Fruit fly (Drosophila melanogaster): ENCODE measurements around the gene CG7382.

The CG7382 gene

DNA sequence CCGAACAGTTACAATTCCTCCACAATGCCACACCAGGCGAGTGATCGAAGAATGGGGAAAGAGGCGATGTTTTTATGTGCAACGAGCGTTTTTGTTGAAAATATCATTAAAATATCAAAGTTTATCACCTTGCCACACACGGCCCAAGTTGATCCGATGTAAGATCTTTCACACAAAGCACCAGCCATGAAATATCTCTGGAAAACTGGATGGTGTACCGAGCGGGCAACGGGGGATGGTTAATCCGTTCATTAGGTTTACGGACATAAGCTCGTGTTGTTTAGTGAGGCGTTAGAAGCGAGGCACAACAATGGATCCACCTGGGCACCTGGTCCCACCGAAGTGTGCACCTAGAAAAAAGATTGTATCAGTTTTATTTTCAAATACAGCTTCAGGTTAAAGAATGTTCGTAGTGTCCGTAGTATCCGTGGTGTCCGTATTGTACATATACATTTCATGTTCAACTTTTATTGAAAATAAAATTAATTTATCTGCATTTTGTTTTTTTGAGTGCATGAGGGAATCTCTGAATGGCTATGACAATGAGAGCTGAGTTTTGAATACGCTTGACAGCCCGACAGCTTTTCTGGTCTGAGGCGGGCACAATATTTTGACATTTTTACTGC, 23.1 kb downstream of the CG7382 start (continued):
- TF ChIP-seq Lpt (GFP tag; optimal IDR thresholded peaks at IDR 0.05) = no peak
- peak; percentile 22 for TF ChIP-seq nau (GFP tag; optimal IDR thresholded peaks at IDR 0.05)
- peak; percentile 50 for TF ChIP-seq Xbp1 (GFP tag; optimal IDR thresholded peaks at IDR 0.05)
- no peak for TF ChIP-seq B-H1 (GFP tag; IDR thresholded peaks at IDR 0.05)
- peak; percentile 50; the same call in 1 of the 2 replicates for TF ChIP-seq CG11085 (GFP tag; IDR thresholded peaks at IDR 0.05)
- peak; percentile 73 for TF ChIP-seq CG7839 (tag; optimal IDR thresholded peaks at IDR 0.05)
- TF ChIP-seq ase (GFP tag; IDR thresholded peaks at IDR 0.05) = peak; percentile 11; the same call in 1 of the 3 replicates
- no peak for TF ChIP-seq Dbx (GFP tag; IDR thresholded peaks at IDR 0.05)
- no peak for TF ChIP-seq tna (GFP tag; IDR thresholded peaks at IDR 0.05; ENCODE audit: partially characterized antibody)
- TF ChIP-seq Lim3 (GFP tag; IDR thresholded peaks at IDR 0.05) = no peak
- TF ChIP-seq Hr39 (optimal IDR thresholded peaks at IDR 0.05) = no peak
- peak; percentile 57 for TF ChIP-seq CG8290 (GFP tag; optimal IDR thresholded peaks at IDR 0.05)
- peak in 1 of 2 experiments; percentile 27 for TF ChIP-seq CG8290 (tag; optimal IDR thresholded peaks at IDR 0.05)
- TF ChIP-seq CG6654 (GFP tag; optimal IDR thresholded peaks at IDR 0.05) = no peak
- TF ChIP-seq Pdp1 (GFP tag; optimal IDR thresholded peaks at IDR 0.05) = peak in 1 of 2 experiments; percentile 32
- no peak for TF ChIP-seq CTCF (GFP tag; optimal IDR thresholded peaks at IDR 0.05)
- TF ChIP-seq CG10543 (GFP tag; optimal IDR thresholded peaks at IDR 0.05) = no peak
- peak; percentile 1 for TF ChIP-seq CrebB (tag; optimal IDR thresholded peaks at IDR 0.05)
- TF ChIP-seq ro (GFP tag; IDR thresholded peaks at IDR 0.05) = 0 out of 2 replicates have a peak, but pooled peaks have one; percentile 26
- no peak for TF ChIP-seq Stat92E (GFP tag; optimal IDR thresholded peaks at IDR 0.05)
- peak; percentile 43; the same call in 1 of the 2 replicates for TF ChIP-seq onecut (GFP tag; IDR thresholded peaks at IDR 0.05)
- TF ChIP-seq Hmx (GFP tag; optimal IDR thresholded peaks at IDR 0.05) = no peak
- TF ChIP-seq Atf3 (GFP tag; optimal IDR thresholded peaks at IDR 0.05) = no peak
- TF ChIP-seq CG11456 (GFP tag; IDR thresholded peaks at IDR 0.05) = peak; percentile 60; the same call in 1 of the 3 replicates
- TF ChIP-seq CG8359 (GFP tag; optimal IDR thresholded peaks at IDR 0.05; ENCODE audit: borderline replicate concordance) = peak; percentile 29
- no peak for TF ChIP-seq fru (optimal IDR thresholded peaks at IDR 0.05)
- peak; percentile 39 for TF ChIP-seq tin (GFP tag; optimal IDR thresholded peaks at IDR 0.05)
- TF ChIP-seq inv (GFP tag; IDR thresholded peaks at IDR 0.05; ENCODE audit: partially characterized antibody) = no peak
- TF ChIP-seq CG1529 (GFP tag; optimal IDR thresholded peaks at IDR 0.05) = peak; percentile 41
- TF ChIP-seq CG2202 (tag; optimal IDR thresholded peaks at IDR 0.05) = peak; percentile 40
- TF ChIP-seq CG4282 (GFP tag; optimal IDR thresholded peaks at IDR 0.05) = no peak
- TF ChIP-seq CG15011 (GFP tag; optimal IDR thresholded peaks at IDR 0.05) = no peak
- no peak for TF ChIP-seq h (optimal IDR thresholded peaks at IDR 0.05)
- TF ChIP-seq CG9817 (tag; optimal IDR thresholded peaks at IDR 0.05) = peak; percentile 62
- peak; percentile 46 for TF ChIP-seq mam (GFP tag; optimal IDR thresholded peaks at IDR 0.05)
- no peak for TF ChIP-seq crp (GFP tag; optimal IDR thresholded peaks at IDR 0.05)
- TF ChIP-seq CG11723 (GFP tag; optimal IDR thresholded peaks at IDR 0.05) = peak; percentile 11
- TF ChIP-seq CG10979 (tag; optimal IDR thresholded peaks at IDR 0.05) = peak; percentile 80
- peak; percentile 23 for TF ChIP-seq CG5180 (GFP tag; optimal IDR thresholded peaks at IDR 0.05)
- TF ChIP-seq danr (GFP tag; IDR thresholded peaks at IDR 0.05) = no peak
- no peak for TF ChIP-seq CG42726 (GFP tag; IDR thresholded peaks at IDR 0.05; ENCODE audit: partially characterized antibody)
- no peak for TF ChIP-seq pita (GFP tag; optimal IDR thresholded peaks at IDR 0.05)
- TF ChIP-seq Abd-B (GFP tag; optimal IDR thresholded peaks at IDR 0.05) = peak; percentile 45
- TF ChIP-seq CG9727 (GFP tag; optimal IDR thresholded peaks at IDR 0.05) = peak; percentile 55
- TF ChIP-seq bowl (GFP tag; IDR thresholded peaks at IDR 0.05) = no peak
- peak; percentile 26; the same call in 1 of the 2 replicates for TF ChIP-seq E2f1 (GFP tag; IDR thresholded peaks at IDR 0.05)
- TF ChIP-seq bsh (GFP tag; optimal IDR thresholded peaks at IDR 0.05) = peak in 1 of 2 experiments; percentile 83
- peak; percentile 65 for TF ChIP-seq dmrt99B (tag; optimal IDR thresholded peaks at IDR 0.05)
- TF ChIP-seq CG6175 (GFP tag; IDR thresholded peaks at IDR 0.05) = no peak
- peak; percentile 51 for TF ChIP-seq Six4 (GFP tag; optimal IDR thresholded peaks at IDR 0.05)
- no peak for TF ChIP-seq hb (GFP tag; IDR thresholded peaks at IDR 0.05; ENCODE audit: partially characterized antibody)

Data from whole organism, embryonic.